Worm (Caenorhabditis elegans) whole organism, L1 larva: ENCODE results near the gene sms-1.

Experiments used
- alr-1 ChIP-seq: fragments of 200-800 bp; sonication (Bioruptor generic); optimal IDR thresholded peaks from 2 replicates; lab custom pipeline; 2018; ENCODE audit warnings: borderline replicate concordance, mild to moderate bottlenecking, missing genetic modification characterization, missing compliant biosample characterization
- aly-2 ChIP-seq: fragments of 150-350 bp; optimal IDR thresholded peaks from 2 replicates; lab custom pipeline; 2014; ENCODE audit warnings: missing biosample characterization, missing genetic modification characterization
- ama-1 ChIP-seq: fragments of 150-350 bp; optimal IDR thresholded peaks from 2 replicates; lab custom pipeline; 2014
- ceh-8 ChIP-seq: fragments of 200-800 bp; sonication (Bioruptor generic); optimal IDR thresholded peaks from 2 replicates; lab custom pipeline; 2018; ENCODE audit warnings: mild to moderate bottlenecking, missing genetic modification characterization, moderate library complexity, missing compliant biosample characterization
- ets-5 ChIP-seq: fragments of 200-800 bp; sonication (Bioruptor generic); IDR thresholded peaks from 2 replicates; pipeline ENCODE4 v1.3.6; 2022; ENCODE audit warnings: missing genetic modification characterization, missing compliant biosample characterization
- fkh-10 ChIP-seq: sonication (generic microtip); optimal IDR thresholded peaks from 2 replicates; lab custom pipeline; 2017; ENCODE audit warnings: missing biosample characterization, missing genetic modification reagents, missing genetic modification characterization
- fkh-4 ChIP-seq: sonication (generic microtip); optimal IDR thresholded peaks from 2 replicates; lab custom pipeline; 2016; ENCODE audit warnings: missing compliant biosample characterization, missing genetic modification characterization, borderline replicate concordance
- irx-1 ChIP-seq: sonication (generic microtip); optimal IDR thresholded peaks from 2 replicates; lab custom pipeline; 2016; ENCODE audit warnings: missing genetic modification characterization, missing compliant biosample characterization
- lin-15B ChIP-seq: fragments of 150-350 bp; sonication (generic microtip); optimal IDR thresholded peaks from 3 replicates; lab custom pipeline; 2014; ENCODE audit warnings: missing biosample characterization, missing genetic modification characterization
- mef-2 ChIP-seq: fragments of 150-350 bp; optimal IDR thresholded peaks from 2 replicates; lab custom pipeline; 2014; ENCODE audit warnings: missing biosample characterization, missing genetic modification characterization
- nhr-12 ChIP-seq: sonication (generic microtip); optimal IDR thresholded peaks from 2 replicates; lab custom pipeline; 2017; ENCODE audit warnings: missing biosample characterization, missing genetic modification characterization
- unc-62 ChIP-seq: fragments of 150-350 bp; optimal IDR thresholded peaks from 2 replicates; lab custom pipeline; 2014; ENCODE audit warnings: missing biosample characterization, missing genetic modification reagents, missing genetic modification characterization

DNA sequence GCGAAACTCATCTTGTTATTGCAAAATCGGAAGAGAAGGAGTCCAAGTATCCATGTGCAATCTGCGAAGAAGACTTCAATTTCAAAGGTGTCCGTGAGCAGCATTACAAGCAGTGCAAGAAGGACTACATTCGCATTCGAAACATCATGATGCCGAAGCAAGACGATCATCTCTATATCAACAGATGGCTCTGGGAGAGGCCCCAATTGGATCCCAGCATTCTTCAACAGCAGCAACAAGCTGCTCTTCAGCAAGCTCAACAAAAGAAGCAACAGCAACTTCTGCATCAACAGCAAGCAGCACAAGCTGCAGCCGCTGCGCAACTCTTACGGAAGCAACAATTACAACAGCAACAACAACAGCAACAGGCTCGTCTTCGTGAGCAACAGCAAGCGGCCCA lies 28.2 kb upstream of the sms-1 start:
- TF ChIP-seq aly-2 (tag; lab: Kevin White, UChicago) (no peak), fkh-10 (GFP tag; lab: Kevin White, UChicago) (no peak), lin-15B (no peak), unc-62 (GFP tag; lab: Kevin White, UChicago) (no peak), fkh-4 (no peak), ets-5 (no peak), ama-1 (lab: Kevin White, UChicago) (no peak), ceh-8 (GFP tag; lab: Kevin White, UChicago) (no peak), alr-1 (tag; lab: Kevin White, UChicago) (no peak), mef-2 (tag; lab: Kevin White, UChicago) (no peak), nhr-12 (no peak), irx-1 (tag; lab: Kevin White, UChicago) (no peak)
